Worm (Caenorhabditis elegans) whole organism, mixed stage, embryonic: Measurements from ENCODE around the gene Y57E12B.10.

ENCODE experiments used
- elt-3 ChIP-seq: fragments of 150-350 bp; optimal IDR thresholded peaks from 2 replicates; lab custom pipeline; 2014; ENCODE audit warnings: missing biosample characterization, missing genetic modification characterization
- flh-1 ChIP-seq: fragments of 200-800 bp; sonication (Bioruptor generic); optimal IDR thresholded peaks from 2 replicates; lab custom pipeline; 2018; ENCODE audit warnings: mild to moderate bottlenecking, missing genetic modification characterization, moderate library complexity, missing compliant biosample characterization
- hlh-1 ChIP-seq: fragments of 150-350 bp; optimal IDR thresholded peaks from 2 replicates; lab custom pipeline; 2014; ENCODE audit warnings: missing biosample characterization, missing genetic modification reagents, missing genetic modification characterization
- nhr-237 ChIP-seq: fragments of 150-350 bp; optimal IDR thresholded peaks from 2 replicates; lab custom pipeline; 2014; ENCODE audit warnings: missing biosample characterization, missing genetic modification characterization
- snpc-4 ChIP-seq: fragments of 150-350 bp; optimal IDR thresholded peaks from 2 replicates; lab custom pipeline; 2014; ENCODE audit warnings: missing biosample characterization, missing genetic modification characterization

- no peak for TF ChIP-seq elt-3 (tag; lab: Kevin White, UChicago)
- TF ChIP-seq snpc-4 (tag; lab: Kevin White, UChicago): no peak
- TF ChIP-seq hlh-1: no peak
- no peak for TF ChIP-seq flh-1 (GFP tag; lab: Kevin White, UChicago)
- no peak for TF ChIP-seq nhr-237 (tag; lab: Kevin White, UChicago)
Measured at ce11 chrV:6982813-6983212, 47.0 kb upstream of the Y57E12B.10 start, which contains the start of gene nhr-161.
